Worm (Caenorhabditis elegans) whole organism, L4/young adult: Measurements from ENCODE around the gene C09F5.3.

Experiments
- W03F9.2 ChIP-seq: fragments of 150-350 bp; optimal IDR thresholded peaks from 2 replicates; lab custom pipeline; 2014; ENCODE audit warnings: missing biosample characterization, missing genetic modification characterization
- him-1 ChIP-seq: sonication (generic microtip); optimal IDR thresholded peaks from 2 replicates; lab custom pipeline; 2016; ENCODE audit warnings: missing genotype, missing genetic modification reagents, missing genetic modification characterization, missing compliant biosample characterization

DNA sequence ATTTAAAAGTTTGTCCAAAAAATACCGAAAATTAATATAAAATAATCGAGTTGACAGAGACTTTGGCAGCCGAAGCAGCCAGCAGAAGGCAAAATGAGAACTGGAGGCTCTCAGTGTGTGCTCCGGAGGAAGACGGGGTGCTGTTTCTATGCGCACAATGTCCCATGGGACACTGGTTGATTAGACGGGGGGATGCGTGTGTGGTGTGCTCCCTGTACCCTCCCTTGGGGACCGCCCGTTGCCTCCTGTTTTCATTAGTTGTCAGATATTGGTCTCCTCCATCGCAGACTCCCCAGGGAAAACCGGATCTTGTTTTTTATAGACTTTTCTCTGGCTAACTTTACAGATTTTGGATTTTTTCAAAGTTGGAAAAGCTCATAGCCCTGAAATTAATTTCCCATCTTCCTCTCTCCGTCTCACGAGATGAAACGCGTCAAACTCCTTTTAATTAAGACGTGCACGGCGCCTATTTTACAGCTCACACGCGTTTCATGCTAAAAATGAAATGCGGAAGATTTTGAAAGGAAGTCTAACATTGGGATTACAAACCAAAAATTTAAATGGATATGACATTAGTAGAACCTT is at the start of gene C09F5.3:
- TF ChIP-seq him-1 (tag; lab: Kevin White, UChicago) (no peak), W03F9.2 (tag; lab: Kevin White, UChicago) (no peak)
